Worm (Caenorhabditis elegans) whole organism, L2 larva: ENCODE results near the gene srt-22.

Source experiments
- R02D3.7 ChIP-seq: fragments of 150-350 bp; optimal IDR thresholded peaks from 2 replicates; lab custom pipeline; 2014; ENCODE audit warnings: missing biosample characterization, missing genetic modification characterization
- alr-1 ChIP-seq: fragments of 150-350 bp; optimal IDR thresholded peaks from 2 replicates; lab custom pipeline; 2014; ENCODE audit warnings: missing biosample characterization, missing genetic modification characterization
- ama-1 ChIP-seq: fragments of 150-350 bp; optimal IDR thresholded peaks from 2 replicates; lab custom pipeline; 2018; ENCODE audit warnings: inconsistent platforms
- ceh-82 ChIP-seq: fragments of 150-350 bp; optimal IDR thresholded peaks from 2 replicates; lab custom pipeline; 2014; ENCODE audit warnings: missing biosample characterization, missing genetic modification characterization
- lin-11 ChIP-seq: fragments of 150-350 bp; sonication (generic microtip); optimal IDR thresholded peaks from 2 replicates; lab custom pipeline; 2014; ENCODE audit warnings: missing biosample characterization, missing genetic modification characterization, inconsistent platforms, mixed read lengths
- nhr-10 ChIP-seq: sonication (generic microtip); optimal IDR thresholded peaks from 2 replicates; lab custom pipeline; 2017; ENCODE audit warnings: missing biosample characterization, missing genetic modification characterization
- nhr-21 ChIP-seq: fragments of 150-350 bp; optimal IDR thresholded peaks from 2 replicates; lab custom pipeline; 2014; ENCODE audit warnings: missing biosample characterization, missing genetic modification characterization
- nhr-23 ChIP-seq: fragments of 150-350 bp; optimal IDR thresholded peaks from 2 replicates; lab custom pipeline; 2014; ENCODE audit warnings: missing biosample characterization, missing genetic modification reagents, missing genetic modification characterization
- nhr-6 ChIP-seq: fragments of 150-350 bp; optimal IDR thresholded peaks from 2 replicates; lab custom pipeline; 2014; ENCODE audit warnings: missing biosample characterization, missing genetic modification characterization
- nhr-77 ChIP-seq: fragments of 150-350 bp; optimal IDR thresholded peaks from 2 replicates; lab custom pipeline; 2014; ENCODE audit warnings: missing biosample characterization, missing genetic modification characterization
- skn-1 ChIP-seq: sonication (generic microtip); optimal IDR thresholded peaks from 2 replicates; lab custom pipeline; 2017; ENCODE audit warnings: missing biosample characterization, missing genetic modification characterization
- unc-39 ChIP-seq: fragments of 150-350 bp; optimal IDR thresholded peaks from 2 replicates; lab custom pipeline; 2014; ENCODE audit warnings: missing biosample characterization, missing genetic modification characterization
- unc-55 ChIP-seq: fragments of 150-350 bp; sonication (generic microtip); optimal IDR thresholded peaks from 3 replicates; lab custom pipeline; 2014; ENCODE audit warnings: missing biosample characterization, missing genetic modification reagents, missing genetic modification characterization
- unc-62 ChIP-seq: fragments of 150-350 bp; optimal IDR thresholded peaks from 2 replicates; lab custom pipeline; 2014; ENCODE audit warnings: missing biosample characterization, missing genetic modification reagents, missing genetic modification characterization

- TF ChIP-seq ceh-82 (tag; lab: Kevin White, UChicago) (no peak), nhr-77 (tag; lab: Kevin White, UChicago) (no peak), ama-1 (no peak), nhr-23 (tag; lab: Kevin White, UChicago) (no peak), unc-55 (GFP tag; lab: Kevin White, UChicago) (no peak), unc-62 (GFP tag; lab: Kevin White, UChicago) (no peak), R02D3.7 (tag; lab: Kevin White, UChicago) (no peak), skn-1 (tag; lab: Kevin White, UChicago) (no peak), alr-1 (tag; lab: Kevin White, UChicago) (no peak), nhr-21 (tag; lab: Kevin White, UChicago) (no peak), nhr-6 (tag; lab: Kevin White, UChicago) (no peak), unc-39 (tag; lab: Kevin White, UChicago) (no peak), nhr-10 (no peak), lin-11 (tag; lab: Kevin White, UChicago) (no peak)
Observed at ce11 chrV:15276915-15277314, 38.8 kb downstream of the srt-22 start, which contains the start of gene srw-17.
